Worm (Caenorhabditis elegans) whole organism, L1 larva: ENCODE data around the gene K11D12.13.

Experiments used
- aha-1 ChIP-seq: fragments of 150-350 bp; optimal IDR thresholded peaks from 2 replicates; lab custom pipeline; 2014; ENCODE audit warnings: missing biosample characterization, missing genetic modification characterization
- elt-3 ChIP-seq, 6 experiments: fragments of 150-350 bp in 1 of 6; sonication (generic microtip); optimal IDR thresholded peaks; 2 replicates each; lab custom pipeline; 2017 to 2018; ENCODE audit warnings: missing biosample characterization in 6 of 6, missing genetic modification characterization in 6 of 6, inconsistent platforms in 1 of 6
- fos-1 ChIP-seq: fragments of 150-350 bp; optimal IDR thresholded peaks from 2 replicates; lab custom pipeline; 2014; ENCODE audit warnings: missing biosample characterization, missing genetic modification characterization
- isw-1 ChIP-seq: fragments of 200-800 bp; sonication (Bioruptor generic); IDR thresholded peaks from 2 replicates; pipeline ENCODE4 v1.3.6; 2022; ENCODE audit warnings: missing genetic modification characterization, missing compliant biosample characterization
- jun-1 ChIP-seq: fragments of 150-350 bp; optimal IDR thresholded peaks from 2 replicates; lab custom pipeline; 2014; ENCODE audit warnings: missing biosample characterization, missing genetic modification reagents, missing genetic modification characterization
- lin-13 ChIP-seq: fragments of 150-350 bp; optimal IDR thresholded peaks from 2 replicates; lab custom pipeline; 2014; ENCODE audit warnings: missing biosample characterization, missing genetic modification reagents, missing genetic modification characterization
- nhr-28 ChIP-seq: fragments of 150-350 bp; optimal IDR thresholded peaks from 2 replicates; lab custom pipeline; 2014; ENCODE audit warnings: missing biosample characterization, missing genetic modification characterization
- pag-3 ChIP-seq: sonication (generic microtip); optimal IDR thresholded peaks from 2 replicates; lab custom pipeline; 2017; ENCODE audit warnings: missing genetic modification characterization, mild to moderate bottlenecking, missing compliant biosample characterization, antibody characterized with exemption, borderline replicate concordance; ENCODE audit not compliant: insufficient read depth

DNA sequence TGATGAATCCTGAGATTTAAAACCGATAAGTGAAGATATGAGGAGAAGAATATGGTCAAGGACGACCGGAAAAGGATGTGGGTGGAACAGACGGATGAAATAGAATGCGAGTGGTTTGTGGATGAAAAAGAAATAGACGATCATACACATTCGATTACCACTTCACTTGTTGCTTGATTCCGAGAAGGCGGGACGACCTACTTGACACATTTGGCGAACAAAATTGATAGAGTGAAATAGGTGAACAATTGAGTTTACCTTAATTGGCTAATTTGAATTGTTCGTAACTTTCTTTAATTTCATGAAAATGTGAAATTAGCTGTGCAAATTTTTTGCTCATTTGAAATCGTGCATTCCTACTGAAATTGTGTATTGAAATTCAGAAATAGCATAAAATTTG lies 38.9 kb downstream of the K11D12.13 start, which contains the start of gene Y58A7A.2:
- TF ChIP-seq jun-1 (tag; lab: Kevin White, UChicago), result no peak
- no peak for TF ChIP-seq isw-1 (GFP tag; lab: Robert Waterston, UW)
- TF ChIP-seq aha-1, result no peak
- TF ChIP-seq lin-13, result no peak
- no peak for TF ChIP-seq nhr-28
- TF ChIP-seq elt-3 (tag; optimal IDR thresholded peaks at IDR 0.05; lab: Kevin White, UChicago), result no peak
- no peak for TF ChIP-seq fos-1 (tag; lab: Kevin White, UChicago)
- TF ChIP-seq pag-3 (tag; lab: Kevin White, UChicago), result no peak
